Worm (Caenorhabditis elegans): ENCODE data around the gene ZK1290.11.

The ZK1290.11 gene

DNA sequence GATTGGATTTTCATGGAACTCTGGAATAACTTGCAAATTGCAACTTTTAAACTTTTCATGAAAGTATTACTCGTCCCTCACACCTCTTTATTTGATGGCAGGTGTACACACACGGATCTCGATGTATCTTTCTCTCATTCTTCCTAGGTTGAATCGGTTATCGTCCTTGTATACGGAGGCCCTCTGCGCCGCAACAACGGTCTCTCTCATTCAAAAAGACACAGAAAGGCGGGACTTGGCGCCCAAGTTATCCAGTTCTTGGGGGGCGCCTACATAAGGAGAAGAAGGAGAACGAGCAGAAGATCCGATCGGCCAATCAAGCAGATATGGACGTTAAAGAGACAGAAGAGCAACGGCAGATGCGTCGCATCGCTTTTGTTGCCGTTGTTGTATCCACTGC lies 17.6 kb downstream of the ZK1290.11 start, which contains the start of gene rol-8:
Gene rol-8 (plus strand): TSS at position 301 of the 400 bp plus-strand sequence.
- TF ChIP-seq ceh-62 (tag; optimal IDR thresholded peaks at IDR 0.05) (no peak), unc-62 (GFP tag; optimal IDR thresholded peaks at IDR 0.05 in 1 of 2) (peak in 1 of 2 experiments; percentile 60), unc-62 (tag; optimal IDR thresholded peaks at IDR 0.05) (no peak)

DNA sequence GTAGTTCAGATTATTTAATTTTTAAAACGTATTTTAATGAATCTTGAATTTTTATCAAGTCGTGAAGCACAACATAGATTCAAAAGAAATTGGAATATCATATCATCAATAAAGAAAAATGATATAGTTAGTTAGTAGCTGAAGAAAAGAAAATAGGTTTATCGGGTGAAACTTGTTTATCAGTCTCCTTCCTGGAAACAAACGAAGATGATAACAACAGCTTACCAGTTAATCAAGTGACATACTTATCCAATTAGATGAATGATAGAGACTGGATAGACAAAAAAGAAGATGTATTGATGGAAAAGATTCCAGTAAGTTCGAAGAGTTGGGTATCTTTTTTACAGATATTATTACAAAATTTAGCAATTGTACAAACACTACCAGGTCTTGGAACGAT lies 18.4 kb downstream of the ZK1290.11 start:
- TF ChIP-seq pha-4 (GFP tag; IDR thresholded peaks at IDR 0.05) (no peak), pha-4 (tag; optimal IDR thresholded peaks at IDR 0.05) (no peak), zfp-3 (GFP tag; conservative IDR thresholded peaks at IDR 0.05) (no peak), unc-39 (tag; optimal IDR thresholded peaks at IDR 0.05) (no peak), ztf-7 (tag; optimal IDR thresholded peaks at IDR 0.05) (no peak), ama-1 (optimal IDR thresholded peaks at IDR 0.05) (no peak), tag-97 (GFP tag; IDR thresholded peaks at IDR 0.05) (no peak), T20F7.1 (GFP tag; optimal IDR thresholded peaks at IDR 0.05) (no peak), spr-1 (tag; optimal IDR thresholded peaks at IDR 0.05) (no peak), nhr-48 (tag; optimal IDR thresholded peaks at IDR 0.05) (no peak), ceh-20 (GFP tag; IDR thresholded peaks at IDR 0.05) (no peak), egl-27 (tag; optimal IDR thresholded peaks at IDR 0.05) (no peak), aly-2 (tag; optimal IDR thresholded peaks at IDR 0.05) (no peak), lin-38 (GFP tag; IDR thresholded peaks at IDR 0.05) (no peak), ceh-82 (tag; optimal IDR thresholded peaks at IDR 0.05) (no peak), ztf-11 (tag; optimal IDR thresholded peaks at IDR 0.05) (no peak)

DNA sequence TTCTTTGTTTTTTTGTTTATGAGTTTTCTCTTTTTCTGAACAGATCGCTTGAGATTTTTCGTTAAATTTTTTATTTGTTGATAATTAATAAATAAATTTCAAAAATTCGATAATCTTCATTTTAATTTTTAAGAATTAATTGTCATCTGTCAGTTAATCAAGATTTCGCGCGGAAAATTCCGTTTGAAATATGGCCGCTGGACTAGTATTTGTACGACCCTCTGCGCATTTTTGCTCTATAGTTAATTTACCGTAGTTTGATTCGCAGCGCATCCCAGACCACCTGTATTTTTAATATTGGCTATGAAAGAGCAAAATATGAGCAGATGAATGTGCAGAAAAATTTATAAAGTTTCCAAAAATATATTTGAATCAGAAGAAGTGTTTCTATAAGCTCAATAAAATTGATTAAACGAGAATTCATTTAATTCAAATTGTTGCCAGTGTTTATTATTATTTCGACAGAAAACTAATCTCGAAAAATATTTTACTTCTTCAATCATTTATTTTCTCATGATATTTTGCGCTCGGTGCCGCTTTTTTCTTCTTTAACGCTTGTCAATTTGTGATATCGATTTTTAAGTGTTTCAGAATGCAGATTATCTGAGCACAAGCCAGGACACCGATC lies 23.7 kb downstream of the ZK1290.11 start, which contains the start of gene nfi-1:
Gene nfi-1 (plus strand): TSS at position 578 of the 628 bp plus-strand sequence.
- TF ChIP-seq nhr-77 (tag; optimal IDR thresholded peaks at IDR 0.05), result peak; percentile 19
- no peak for TF ChIP-seq sdz-12 (GFP tag; optimal IDR thresholded peaks at IDR 0.05)
- TF ChIP-seq mdt-29 (GFP tag; IDR thresholded peaks at IDR 0.05), result no peak
- TF ChIP-seq rbr-2 (tag; optimal IDR thresholded peaks at IDR 0.05), result peak; percentile 8
- TF ChIP-seq madf-9 (GFP tag; conservative IDR thresholded peaks at IDR 0.05), result no peak
- TF ChIP-seq F44E2.7 (GFP tag; IDR thresholded peaks at IDR 0.05), result no peak
- peak; percentile 78 for TF ChIP-seq dpl-1 (GFP tag; optimal IDR thresholded peaks at IDR 0.05)
- peak; percentile 32 for TF ChIP-seq dve-1 (tag; optimal IDR thresholded peaks at IDR 0.05; ENCODE audit: insufficient read depth)
- TF ChIP-seq dmd-6 (GFP tag; IDR thresholded peaks at IDR 0.05), result no peak
- TF ChIP-seq hif-1 (tag; optimal IDR thresholded peaks at IDR 0.05), result peak in 1 of 2 experiments; percentile 66
- peak; percentile 41 for TF ChIP-seq nhr-28 (tag; optimal IDR thresholded peaks at IDR 0.05)
- peak; percentile 65 for TF ChIP-seq unc-130 (GFP tag; optimal IDR thresholded peaks at IDR 0.05)
- peak; percentile 66 for TF ChIP-seq lin-38 (GFP tag; IDR thresholded peaks at IDR 0.05)
- TF ChIP-seq hlh-11 (tag; optimal IDR thresholded peaks at IDR 0.05), result peak; percentile 36
- TF ChIP-seq spr-3 (GFP tag; optimal IDR thresholded peaks at IDR 0.05), result no peak
- peak in 1 of 2 experiments; percentile 95 for TF ChIP-seq lsy-2 (tag; optimal IDR thresholded peaks at IDR 0.05)
- peak; percentile 43 for TF ChIP-seq mep-1 (tag; optimal IDR thresholded peaks at IDR 0.05)
- peak; percentile 93 for TF ChIP-seq mes-2 (tag; optimal IDR thresholded peaks at IDR 0.05; ENCODE audit: poor library complexity, severe bottlenecking)
- no peak for TF ChIP-seq Y5F2A.4 (GFP tag; optimal IDR thresholded peaks at IDR 0.05)
- peak; percentile 42 for TF ChIP-seq T20F7.1 (GFP tag; optimal IDR thresholded peaks at IDR 0.05)

DNA sequence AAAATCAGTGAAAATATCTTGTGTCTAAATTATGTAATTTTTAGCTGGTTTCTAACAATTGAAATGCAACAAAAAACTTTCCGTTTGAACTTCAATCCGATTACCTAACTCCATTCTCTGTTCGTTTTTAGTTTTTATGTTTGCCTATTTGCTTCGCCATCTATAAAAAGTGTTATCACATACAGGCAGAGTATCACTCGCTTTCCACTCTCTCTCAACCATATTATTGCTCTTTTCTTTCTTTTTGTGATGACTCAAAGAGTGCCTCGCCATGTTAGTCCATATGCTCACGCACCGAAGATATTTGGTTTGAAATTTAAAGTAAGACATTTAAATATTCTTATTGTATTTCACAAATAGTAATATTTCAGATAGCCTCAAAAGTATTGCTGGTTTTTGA lies 26.5 kb downstream of the ZK1290.11 start, which contains the start of gene ZK1290.13:
Gene ZK1290.13 (plus strand): TSS at position 73 of the 400 bp plus-strand sequence.
- TF ChIP-seq hmg-1.1 (GFP tag; IDR thresholded peaks at IDR 0.05) (no peak), pqm-1 (tag; optimal IDR thresholded peaks at IDR 0.05) (peak; percentile 58), daf-16 (GFP tag; optimal IDR thresholded peaks at IDR 0.05) (no peak), daf-16 (tag; optimal IDR thresholded peaks at IDR 0.05) (peak; percentile 5), dve-1 (tag; optimal IDR thresholded peaks at IDR 0.05; ENCODE audit: insufficient read depth) (peak; percentile 30), zag-1 (tag; optimal IDR thresholded peaks at IDR 0.05) (no peak), aha-1 (tag) (no peak), F26F4.8 (GFP tag; conservative IDR thresholded peaks at IDR 0.05) (no peak), hlh-11 (tag; optimal IDR thresholded peaks at IDR 0.05) (peak; percentile 6)
